Worm (Caenorhabditis elegans): Measurements from ENCODE around the gene hog-1.
A peak's percentile ranks its signal among the peaks of the same experiment; 100 is the strongest.

hog-1 gene

ce11 chrX:5811997-5812562 lies 42.0 kb downstream of the hog-1 start (continued):
- peak; percentile 73 for TF ChIP-seq T23F11.4 (GFP tag; optimal IDR thresholded peaks at IDR 0.05)
- no peak for TF ChIP-seq ceh-9 (tag; optimal IDR thresholded peaks at IDR 0.05)
- TF ChIP-seq eyg-1 (tag; optimal IDR thresholded peaks at IDR 0.05), result peak; percentile 77
- TF ChIP-seq odd-2 (tag; optimal IDR thresholded peaks at IDR 0.05), result no peak
- peak; percentile 75 for TF ChIP-seq ztf-16 (tag; optimal IDR thresholded peaks at IDR 0.05)
- TF ChIP-seq lin-11 (tag; optimal IDR thresholded peaks at IDR 0.05), result peak; percentile 34
- peak; percentile 72 for TF ChIP-seq C08G9.2 (tag; optimal IDR thresholded peaks at IDR 0.05)
- TF ChIP-seq dmd-4 (tag; optimal IDR thresholded peaks at IDR 0.05; ENCODE audit: borderline replicate concordance), result peak; percentile 82
- TF ChIP-seq ceh-24 (tag; optimal IDR thresholded peaks at IDR 0.05), result no peak
- TF ChIP-seq sox-4 (tag; optimal IDR thresholded peaks at IDR 0.05), result no peak
- peak; percentile 83 for TF ChIP-seq sdc-2 (tag; optimal IDR thresholded peaks at IDR 0.05)
- TF ChIP-seq ceh-45 (GFP tag; IDR thresholded peaks at IDR 0.05), result no peak
- peak; percentile 90 for TF ChIP-seq syd-9 (tag; optimal IDR thresholded peaks at IDR 0.05)
- TF ChIP-seq pha-4 (tag; optimal IDR thresholded peaks at IDR 0.05), result no peak
- TF ChIP-seq pag-3 (tag; optimal IDR thresholded peaks at IDR 0.05; ENCODE audit: borderline replicate concordance), result peak; percentile 31
- TF ChIP-seq sox-2 (GFP tag; IDR thresholded peaks at IDR 0.05), result peak; percentile 46
- peak; percentile 21 for TF ChIP-seq zip-5 (tag; optimal IDR thresholded peaks at IDR 0.05)
- no peak for TF ChIP-seq mec-3 (tag; optimal IDR thresholded peaks at IDR 0.05; ENCODE audit: borderline replicate concordance)
- peak; percentile 87 for TF ChIP-seq ceh-14 (tag; optimal IDR thresholded peaks at IDR 0.05)
- TF ChIP-seq pros-1 (tag; optimal IDR thresholded peaks at IDR 0.05), result peak; percentile 57
- no peak for TF ChIP-seq ama-1 (optimal IDR thresholded peaks at IDR 0.05)
- TF ChIP-seq hlh-30 (tag; optimal IDR thresholded peaks at IDR 0.05; ENCODE audit: insufficient read depth), result peak; percentile 72
- peak; percentile 70 for TF ChIP-seq fax-1 (tag; optimal IDR thresholded peaks at IDR 0.05)
- TF ChIP-seq ttx-3 (tag; optimal IDR thresholded peaks at IDR 0.05), result peak; percentile 37
- TF ChIP-seq ceh-48 (tag; optimal IDR thresholded peaks at IDR 0.05), result peak; percentile 93
- no peak for TF ChIP-seq unc-3 (GFP tag; conservative IDR thresholded peaks at IDR 0.05)
- peak; percentile 58 for TF ChIP-seq unc-3 (tag; optimal IDR thresholded peaks at IDR 0.05)
- peak; percentile 81 for TF ChIP-seq ets-4 (tag; optimal IDR thresholded peaks at IDR 0.05)
- no peak for TF ChIP-seq nhr-11 (tag; optimal IDR thresholded peaks at IDR 0.05)
- TF ChIP-seq ceh-18 (tag; optimal IDR thresholded peaks at IDR 0.05), result peak; percentile 87
- peak; percentile 46 for TF ChIP-seq nhr-232 (tag; optimal IDR thresholded peaks at IDR 0.05)
- TF ChIP-seq ceh-22 (tag; optimal IDR thresholded peaks at IDR 0.05), result peak; percentile 76
- TF ChIP-seq pax-1 (tag; optimal IDR thresholded peaks at IDR 0.05), result no peak
- TF ChIP-seq K02D7.2 (tag; optimal IDR thresholded peaks at IDR 0.05), result peak; percentile 30
- TF ChIP-seq ceh-6 (GFP tag; optimal IDR thresholded peaks at IDR 0.05), result peak; percentile 61
- no peak for TF ChIP-seq Y22D7AL.16 (tag; optimal IDR thresholded peaks at IDR 0.05)
- TF ChIP-seq hlh-15 (tag; optimal IDR thresholded peaks at IDR 0.05), result no peak
- no peak for TF ChIP-seq K09A11.1 (tag; optimal IDR thresholded peaks at IDR 0.05; ENCODE audit: insufficient read depth)
- TF ChIP-seq F13H6.1 (tag; optimal IDR thresholded peaks at IDR 0.05), result peak; percentile 100
- TF ChIP-seq unc-55 (GFP tag; optimal IDR thresholded peaks at IDR 0.05), result peak; percentile 91
- TF ChIP-seq ceh-31 (tag; optimal IDR thresholded peaks at IDR 0.05), result peak; percentile 98
- TF ChIP-seq elt-4 (tag; optimal IDR thresholded peaks at IDR 0.05), result no peak
- TF ChIP-seq ceh-2 (tag; optimal IDR thresholded peaks at IDR 0.05), result peak; percentile 88
- peak; percentile 76 for TF ChIP-seq dve-1 (tag; optimal IDR thresholded peaks at IDR 0.05)

ce11 chrX:5810677-5811076 lies 43.4 kb downstream of the hog-1 start:
- TF ChIP-seq pros-1 (tag; optimal IDR thresholded peaks at IDR 0.05) (no peak), unc-55 (GFP tag; optimal IDR thresholded peaks at IDR 0.05) (no peak)
